Fruit fly (Drosophila melanogaster): ENCODE results near the gene CG10375.

The CG10375 gene

DNA sequence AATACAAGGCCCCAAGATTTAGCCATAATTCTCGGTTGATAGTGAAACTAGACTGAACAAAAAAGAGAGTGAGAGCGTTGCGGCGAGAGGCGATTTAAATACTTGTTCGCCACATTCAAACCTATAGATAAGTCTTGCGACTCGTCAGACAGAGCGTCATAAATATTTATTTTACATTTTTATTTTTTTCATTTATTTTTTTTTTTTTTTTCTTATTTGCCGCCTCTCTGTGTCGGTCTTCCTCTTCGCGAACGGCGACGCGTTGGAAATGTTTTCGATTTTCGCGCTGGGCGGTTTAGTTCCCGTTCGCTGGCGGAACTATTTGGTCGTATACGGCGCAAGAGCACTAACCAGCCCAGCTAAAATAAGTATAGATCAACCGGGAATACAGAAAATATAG, 39.4 kb upstream of the CG10375 start:
- TF ChIP-seq CG17829 (tag; optimal IDR thresholded peaks at IDR 0.05) (no peak), CG4707 (GFP tag; optimal IDR thresholded peaks at IDR 0.05) (no peak), gcm2 (GFP tag; optimal IDR thresholded peaks at IDR 0.05) (no peak), CG9932 (GFP tag; IDR thresholded peaks at IDR 0.05) (no peak), en (GFP tag; optimal IDR thresholded peaks at IDR 0.05) (no peak), Six4 (GFP tag; optimal IDR thresholded peaks at IDR 0.05) (no peak), dmrt99B (tag; optimal IDR thresholded peaks at IDR 0.05) (no peak), CG6683 (GFP tag; optimal IDR thresholded peaks at IDR 0.05) (no peak), zf30C (GFP tag; optimal IDR thresholded peaks at IDR 0.05) (no peak), nerfin-2 (GFP tag; IDR thresholded peaks at IDR 0.05; ENCODE audit: partially characterized antibody) (0 out of 2 replicates have a peak, but pooled peaks have one; percentile 9), dmrt11E (tag; optimal IDR thresholded peaks at IDR 0.05) (no peak), CG1529 (GFP tag; optimal IDR thresholded peaks at IDR 0.05) (no peak), CG10543 (GFP tag; optimal IDR thresholded peaks at IDR 0.05) (peak; percentile 0), CG15514 (GFP tag; optimal IDR thresholded peaks at IDR 0.05) (peak; percentile 28), Adf1 (GFP tag; IDR thresholded peaks at IDR 0.05) (0 out of 2 replicates have a peak, but pooled peaks have one; percentile 19), Blimp-1 (GFP tag; optimal IDR thresholded peaks at IDR 0.05) (no peak), Sin3A (optimal IDR thresholded peaks at IDR 0.05) (no peak), CG11247 (GFP tag; IDR thresholded peaks at IDR 0.05) (no peak), Trl (optimal IDR thresholded peaks at IDR 0.05) (peak in 1 of 2 experiments; percentile 31), Trl (GFP tag; optimal IDR thresholded peaks at IDR 0.05) (no peak), hb (GFP tag; IDR thresholded peaks at IDR 0.05; ENCODE audit: partially characterized antibody) (no peak), CG4730 (GFP tag; IDR thresholded peaks at IDR 0.05) (no peak), lab (GFP tag; optimal IDR thresholded peaks at IDR 0.05) (peak; percentile 29), CG8089 (GFP tag; optimal IDR thresholded peaks at IDR 0.05) (no peak), salm (tag; optimal IDR thresholded peaks at IDR 0.05) (no peak), br (optimal IDR thresholded peaks at IDR 0.05) (no peak), Awh (GFP tag; IDR thresholded peaks at IDR 0.05) (no peak), Xbp1 (GFP tag; optimal IDR thresholded peaks at IDR 0.05) (no peak), phol (tag; optimal IDR thresholded peaks at IDR 0.05) (no peak), CG12744 (GFP tag; optimal IDR thresholded peaks at IDR 0.05) (no peak), twi (tag; optimal IDR thresholded peaks at IDR 0.05) (no peak), ro (GFP tag; IDR thresholded peaks at IDR 0.05) (no peak), CG32532 (GFP tag; IDR thresholded peaks at IDR 0.05) (0 out of 2 replicates have a peak, but pooled peaks have one; percentile 18), CG18011 (GFP tag; optimal IDR thresholded peaks at IDR 0.05) (no peak), E2f2 (GFP tag; IDR thresholded peaks at IDR 0.05) (no peak), Dll (GFP tag; IDR thresholded peaks at IDR 0.05; ENCODE audit: partially characterized antibody) (no peak), PHDP (tag; optimal IDR thresholded peaks at IDR 0.05) (no peak), aop (GFP tag; IDR thresholded peaks at IDR 0.05) (no peak), NC2α (GFP tag; optimal IDR thresholded peaks at IDR 0.05) (no peak), CG3847 (GFP tag; IDR thresholded peaks at IDR 0.05) (no peak), CG17385 (GFP tag; optimal IDR thresholded peaks at IDR 0.05) (peak; percentile 45), CG11093 (GFP tag; IDR thresholded peaks at IDR 0.05) (no peak), CG9215 (GFP tag; IDR thresholded peaks at IDR 0.05) (no peak), CG7745 (tag; optimal IDR thresholded peaks at IDR 0.05) (no peak), nom (GFP tag; optimal IDR thresholded peaks at IDR 0.05) (peak; percentile 88), bsh (GFP tag; optimal IDR thresholded peaks at IDR 0.05) (peak in 1 of 2 experiments; percentile 57), ttk (GFP tag; IDR thresholded peaks at IDR 0.05) (no peak), CG12942 (GFP tag; optimal IDR thresholded peaks at IDR 0.05) (no peak), CG32772 (GFP tag; IDR thresholded peaks at IDR 0.05) (no peak), inv (GFP tag; IDR thresholded peaks at IDR 0.05; ENCODE audit: partially characterized antibody) (no peak), sug (tag; optimal IDR thresholded peaks at IDR 0.05) (no peak), chif (GFP tag; optimal IDR thresholded peaks at IDR 0.05) (no peak)

Data from whole organism, embryonic.